Worm (Caenorhabditis elegans): Measurements from ENCODE around the gene gly-11.

- TF ChIP-seq nhr-77 (tag; optimal IDR thresholded peaks at IDR 0.05) (no peak), snpc-4 (tag; optimal IDR thresholded peaks at IDR 0.05) (no peak), unc-62 (GFP tag; optimal IDR thresholded peaks at IDR 0.05) (no peak), nhr-237 (tag; optimal IDR thresholded peaks at IDR 0.05) (no peak), elt-1 (tag; optimal IDR thresholded peaks at IDR 0.05) (no peak)
These were observed 12.6 kb downstream of the gly-11 start for ce11 chrIII:12164414-12164813.
